Worm (Caenorhabditis elegans): Measurements from ENCODE around the gene C28A5.1.
A peak's percentile ranks its signal among the peaks of the same experiment; 100 is the strongest.

The C28A5.1 gene

DNA sequence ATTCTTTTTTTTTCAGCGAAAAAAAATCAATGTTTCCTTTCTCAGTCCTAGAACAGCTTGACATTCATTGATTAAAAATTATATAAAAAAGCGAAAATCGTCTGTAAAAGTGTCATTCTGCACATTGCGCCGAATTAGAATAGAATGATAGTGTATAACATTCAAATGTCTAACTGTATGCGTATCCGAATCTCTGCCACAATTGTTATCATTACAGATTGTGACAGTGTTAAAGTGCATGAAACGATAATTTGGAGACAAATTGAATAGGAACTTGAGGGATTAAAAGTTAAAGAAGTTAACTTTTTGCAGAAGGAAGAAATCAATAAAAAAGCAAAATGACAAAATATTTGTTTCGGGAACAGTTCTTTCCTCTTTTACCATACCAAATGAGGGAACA lies 34.2 kb upstream of the C28A5.1 start:
- TF ChIP-seq hlh-11 (tag; optimal IDR thresholded peaks at IDR 0.05): peak; percentile 24
- peak; percentile 33 for TF ChIP-seq nhr-28 (tag; optimal IDR thresholded peaks at IDR 0.05)
- no peak for TF ChIP-seq arid-1 (GFP tag; conservative IDR thresholded peaks at IDR 0.05)
- peak; percentile 85 for TF ChIP-seq pqm-1 (tag; optimal IDR thresholded peaks at IDR 0.05)
- TF ChIP-seq dmd-6 (GFP tag; IDR thresholded peaks at IDR 0.05): peak; percentile 78
- TF ChIP-seq daf-16 (GFP tag; optimal IDR thresholded peaks at IDR 0.05): no peak
- peak; percentile 2 for TF ChIP-seq daf-16 (tag; optimal IDR thresholded peaks at IDR 0.05)
- peak; percentile 55; the same call in 1 of the 2 replicates for TF ChIP-seq php-3 (GFP tag; IDR thresholded peaks at IDR 0.05)
- no peak for TF ChIP-seq nhr-237 (tag; optimal IDR thresholded peaks at IDR 0.05)
- TF ChIP-seq ztf-7 (tag; optimal IDR thresholded peaks at IDR 0.05): no peak

DNA sequence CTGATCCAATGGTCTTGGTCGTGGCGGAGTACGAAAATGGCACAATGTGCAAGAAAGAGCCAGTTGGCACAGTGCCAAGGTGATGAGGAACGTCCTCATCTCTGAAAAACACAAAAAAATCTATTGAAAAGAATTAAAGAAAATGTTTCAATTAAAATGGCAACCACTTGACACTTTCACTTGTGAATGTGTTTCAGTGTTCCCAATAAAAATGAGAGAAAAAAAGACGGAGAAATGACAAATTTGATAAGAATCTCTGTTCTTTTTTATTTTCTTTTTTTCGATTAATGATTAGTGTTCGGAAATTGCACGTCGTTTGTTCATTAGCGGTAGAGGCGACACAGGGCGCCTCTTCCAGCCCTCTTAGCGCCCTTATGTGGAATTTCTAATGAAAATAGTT lies 33.1 kb upstream of the C28A5.1 start, which contains the start of gene ndg-4:
Gene ndg-4, minus strand, starts transcription at position 101 of the 400 bp plus-strand sequence.
- TF ChIP-seq hif-1 (tag; optimal IDR thresholded peaks at IDR 0.05) (no peak), duxl-1 (tag; optimal IDR thresholded peaks at IDR 0.05; ENCODE audit: poor library complexity) (no peak), F10B5.3 (tag; optimal IDR thresholded peaks at IDR 0.05) (no peak), nhr-28 (tag; optimal IDR thresholded peaks at IDR 0.05) (peak; percentile 30), unc-130 (GFP tag; optimal IDR thresholded peaks at IDR 0.05) (no peak), jun-1 (tag; optimal IDR thresholded peaks at IDR 0.05) (no peak), dmd-6 (GFP tag; IDR thresholded peaks at IDR 0.05) (peak; percentile 11; the same call in 1 of the 2 replicates), zip-11 (GFP tag; IDR thresholded peaks at IDR 0.05) (no peak), aly-2 (tag; optimal IDR thresholded peaks at IDR 0.05) (no peak), D1046.2 (GFP tag; IDR thresholded peaks at IDR 0.05) (no peak), egl-27 (tag; optimal IDR thresholded peaks at IDR 0.05) (no peak), ztf-7 (tag; optimal IDR thresholded peaks at IDR 0.05) (no peak)

DNA sequence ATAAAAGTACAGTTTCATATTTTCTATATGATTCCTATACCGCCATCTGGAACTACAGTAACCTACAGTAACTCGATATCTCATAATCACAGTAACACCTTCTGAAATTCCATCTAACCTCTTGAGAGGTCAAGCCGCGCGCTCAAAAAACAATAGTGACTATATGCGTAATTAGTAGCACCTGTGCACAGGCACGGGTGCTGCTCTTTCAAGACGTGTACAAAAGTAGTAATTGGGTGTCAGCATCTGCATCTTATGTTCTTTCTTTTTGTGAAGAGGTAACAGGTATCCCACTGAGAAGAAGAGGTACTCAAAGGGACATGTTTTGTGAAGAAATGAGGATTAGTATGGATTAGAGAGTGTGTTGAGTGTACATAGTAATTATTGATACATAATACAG lies 27.2 kb upstream of the C28A5.1 start:
- TF ChIP-seq aha-1 (tag) (peak; percentile 87), ces-1 (GFP tag; optimal IDR thresholded peaks at IDR 0.05) (no peak)

DNA sequence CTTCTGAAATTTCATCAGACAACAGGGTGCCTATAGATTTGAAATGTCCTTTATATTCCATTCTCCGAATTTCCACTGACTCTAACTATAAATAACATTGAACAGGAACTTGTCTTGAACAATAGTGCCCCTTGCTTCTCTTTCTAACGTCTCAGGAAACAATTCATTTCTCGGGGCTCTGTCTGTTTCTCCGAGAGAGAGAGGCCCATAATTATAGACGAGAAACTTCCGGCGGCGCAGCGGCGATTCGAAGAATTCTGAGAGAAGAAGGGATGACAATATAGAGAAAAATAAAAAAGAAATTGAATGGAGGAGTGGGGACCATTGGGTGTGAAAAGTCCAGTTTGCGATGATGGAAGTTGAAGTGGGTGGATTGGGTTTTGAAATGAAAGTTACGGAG lies 26.1 kb upstream of the C28A5.1 start:
- no peak for TF ChIP-seq F37D6.2 (tag; optimal IDR thresholded peaks at IDR 0.05)
- no peak for TF ChIP-seq fkh-10 (GFP tag; optimal IDR thresholded peaks at IDR 0.05)
- no peak for TF ChIP-seq lsy-2 (tag; optimal IDR thresholded peaks at IDR 0.05)
- TF ChIP-seq cey-2 (tag; optimal IDR thresholded peaks at IDR 0.05; ENCODE audit: borderline replicate concordance, insufficient read depth): no peak
- no peak for TF ChIP-seq aha-1 (tag)
- TF ChIP-seq lir-3 (tag; optimal IDR thresholded peaks at IDR 0.05): no peak
- TF ChIP-seq ceh-44 (GFP tag; IDR thresholded peaks at IDR 0.05): no peak
- TF ChIP-seq spr-1 (tag; optimal IDR thresholded peaks at IDR 0.05): no peak
- no peak for TF ChIP-seq nhr-6 (tag; optimal IDR thresholded peaks at IDR 0.05)
- TF ChIP-seq Y48G9A.11 (GFP tag; IDR thresholded peaks at IDR 0.05): no peak
- TF ChIP-seq nhr-102 (tag; optimal IDR thresholded peaks at IDR 0.05): no peak
- TF ChIP-seq rbr-2 (tag; optimal IDR thresholded peaks at IDR 0.05): no peak
- TF ChIP-seq madf-9 (GFP tag; conservative IDR thresholded peaks at IDR 0.05): no peak
- TF ChIP-seq dmd-6 (GFP tag; IDR thresholded peaks at IDR 0.05): no peak

DNA sequence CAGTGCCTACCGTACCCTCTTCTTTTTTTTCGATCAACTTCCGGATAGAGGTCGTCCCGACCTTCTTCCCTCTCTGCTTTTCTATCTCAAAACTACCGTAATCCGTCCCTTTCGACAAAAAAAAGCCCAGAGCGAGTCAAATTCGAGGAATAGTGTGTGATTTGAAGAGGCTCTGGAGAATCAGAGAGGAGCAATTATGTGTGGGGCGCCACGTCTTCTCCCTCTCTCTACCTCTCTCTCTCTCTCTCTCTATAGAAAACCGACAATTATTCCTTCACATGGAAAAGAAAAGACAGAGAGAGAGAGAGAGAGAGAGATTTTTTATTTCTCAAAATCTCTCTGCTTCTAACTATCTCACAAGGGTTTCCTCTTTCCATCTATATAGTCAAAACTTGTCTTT lies 22.4 kb upstream of the C28A5.1 start:
- no peak for TF ChIP-seq arid-1 (GFP tag; conservative IDR thresholded peaks at IDR 0.05)
- TF ChIP-seq lsy-2 (tag; optimal IDR thresholded peaks at IDR 0.05): peak in 1 of 2 experiments; percentile 57
- TF ChIP-seq aha-1 (tag): peak; percentile 16
- peak; percentile 24 for TF ChIP-seq rbr-2 (tag; optimal IDR thresholded peaks at IDR 0.05)

DNA sequence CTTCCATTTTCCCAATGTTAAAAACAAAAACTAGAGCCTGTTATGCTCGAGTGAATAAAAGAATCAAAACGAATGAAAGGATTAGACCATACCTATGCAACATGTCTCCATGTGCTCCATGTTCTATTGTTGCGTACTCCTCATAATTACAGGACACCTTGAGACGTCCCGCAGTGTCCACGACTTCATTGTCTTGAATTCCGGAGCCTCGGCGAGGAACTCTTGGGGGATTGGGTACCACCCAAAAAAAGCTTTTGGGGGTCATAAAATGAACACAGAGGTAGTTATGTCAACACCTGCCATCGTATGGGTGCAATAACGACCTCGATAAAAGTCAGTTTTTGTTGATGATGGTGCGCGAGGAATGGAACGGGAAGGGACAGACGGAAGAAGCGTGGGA lies 20.8 kb upstream of the C28A5.1 start:
- TF ChIP-seq snpc-4 (tag; optimal IDR thresholded peaks at IDR 0.05): no peak
- TF ChIP-seq zfp-2 (tag; optimal IDR thresholded peaks at IDR 0.05): no peak
- no peak for TF ChIP-seq zfp-3 (GFP tag; conservative IDR thresholded peaks at IDR 0.05)
- no peak for TF ChIP-seq zag-1 (tag; optimal IDR thresholded peaks at IDR 0.05)
- no peak for TF ChIP-seq dmd-9 (GFP tag; IDR thresholded peaks at IDR 0.05)
- peak in 1 of 2 experiments; percentile 13 for TF ChIP-seq unc-62 (GFP tag; optimal IDR thresholded peaks at IDR 0.05 in 1 of 2)
- TF ChIP-seq unc-62 (tag; optimal IDR thresholded peaks at IDR 0.05): no peak

Measured in whole organism, L4 larva.